Worm (Caenorhabditis elegans) whole organism, L2 larva: ENCODE data around the gene ZK1307.7.

ENCODE experiments used
- R02D3.7 ChIP-seq: fragments of 150-350 bp; optimal IDR thresholded peaks from 2 replicates; lab custom pipeline; 2014; ENCODE audit warnings: missing biosample characterization, missing genetic modification characterization
- ceh-82 ChIP-seq: fragments of 150-350 bp; optimal IDR thresholded peaks from 2 replicates; lab custom pipeline; 2014; ENCODE audit warnings: missing biosample characterization, missing genetic modification characterization
- nhr-25 ChIP-seq: fragments of 150-350 bp; sonication (generic microtip); optimal IDR thresholded peaks from 3 replicates; lab custom pipeline; 2014; ENCODE audit warnings: missing biosample characterization, missing genetic modification characterization

ce11 chrII:9617039-9617901 lies 19.1 kb upstream of the ZK1307.7 start, which contains the start of gene hal-3:
- TF ChIP-seq R02D3.7 (no peak), nhr-25 (no peak), ceh-82 (no peak)
